Worm (Caenorhabditis elegans) whole organism, young adult: ENCODE measurements around the gene R02D5.9.

Source experiments
- F57A8.1 ChIP-seq: fragments of 200-800 bp; sonication (Bioruptor generic); optimal IDR thresholded peaks from 2 replicates; lab custom pipeline; 2018; ENCODE audit warnings: mild to moderate bottlenecking, missing genetic modification characterization, moderate library complexity, missing compliant biosample characterization
- Y67H2A.10 ChIP-seq: fragments of 200-800 bp; sonication (Bioruptor generic); conservative IDR thresholded peaks from 2 replicates; pipeline ENCODE4 v1.3.6; 2022; ENCODE audit warnings: missing genetic modification reagents, missing genetic modification characterization, missing compliant biosample characterization
- ama-1 ChIP-seq, 3 experiments: fragments of 150-350 bp in 1 of 3; sonication (generic microtip) in 2 of 3; optimal IDR thresholded peaks; 2 replicates each; lab custom pipeline; 2014 to 2018; ENCODE audit warnings: missing biosample characterization in 2 of 3, missing genetic modification characterization in 2 of 3, missing genetic modification reagents in 2 of 3
- ceh-40 ChIP-seq: fragments of 200-800 bp; sonication (Bioruptor generic); IDR thresholded peaks from 2 replicates; pipeline ENCODE4 v1.3.6; 2022; ENCODE audit warnings: missing genetic modification characterization, missing compliant biosample characterization
- dox-1 ChIP-seq: fragments of 200-800 bp; sonication (Bioruptor generic); IDR thresholded peaks from 2 replicates; pipeline ENCODE4 v1.3.6; 2022; ENCODE audit warnings: missing genetic modification reagents, missing genetic modification characterization, missing compliant biosample characterization
- hmg-1.2 ChIP-seq: fragments of 200-800 bp; sonication (Bioruptor generic); IDR thresholded peaks from 2 replicates; pipeline ENCODE4 v1.3.6; 2022; ENCODE audit warnings: missing genetic modification reagents, missing genetic modification characterization, missing compliant biosample characterization
- lin-26 ChIP-seq: fragments of 200-800 bp; sonication (Bioruptor generic); IDR thresholded peaks from 2 replicates; pipeline ENCODE4 v1.3.6; 2022; ENCODE audit warnings: missing genetic modification reagents, missing genetic modification characterization, missing compliant biosample characterization
- lin-35 ChIP-seq, 3 experiments: fragments of 150-350 bp in 2 of 3; sonication (generic microtip) in 1 of 3; optimal IDR thresholded peaks; 2 replicates each; lab custom pipeline; 2014 to 2018; ENCODE audit warnings: missing biosample characterization in 3 of 3, missing genetic modification characterization in 3 of 3, missing genetic modification reagents in 3 of 3
- repo-1 ChIP-seq: sonication (generic microtip); optimal IDR thresholded peaks from 2 replicates; lab custom pipeline; 2017; ENCODE audit warnings: mild to moderate bottlenecking, missing genetic modification characterization, missing compliant biosample characterization
- snpc-4 ChIP-seq, 5 experiments: fragments of 150-350 bp in 1 of 5; sonication (generic microtip) in 4 of 5; optimal IDR thresholded peaks; 2 replicates each; lab custom pipeline; 2014 to 2018; ENCODE audit warnings: missing genetic modification characterization in 5 of 5, missing biosample characterization in 3 of 5, antibody characterized with exemption in 2 of 5, mild to moderate bottlenecking in 2 of 5, missing compliant biosample characterization in 2 of 5, missing genotype in 2 of 5, moderate library complexity in 2 of 5, missing genetic modification reagents in 1 of 5
- tbp1 ChIP-seq: fragments of 200-800 bp; sonication (Bioruptor generic); optimal IDR thresholded peaks from 2 replicates; lab custom pipeline; 2018; ENCODE audit warnings: mild to moderate bottlenecking, missing genetic modification characterization, missing compliant biosample characterization
- unc-130 ChIP-seq: sonication (generic microtip); optimal IDR thresholded peaks from 2 replicates; lab custom pipeline; 2016; ENCODE audit warnings: missing genetic modification reagents, missing genetic modification characterization, missing compliant biosample characterization
- zim-3 ChIP-seq: sonication (generic microtip); optimal IDR thresholded peaks from 2 replicates; lab custom pipeline; 2017; ENCODE audit warnings: mild to moderate bottlenecking, missing genetic modification characterization, moderate library complexity, missing compliant biosample characterization

DNA sequence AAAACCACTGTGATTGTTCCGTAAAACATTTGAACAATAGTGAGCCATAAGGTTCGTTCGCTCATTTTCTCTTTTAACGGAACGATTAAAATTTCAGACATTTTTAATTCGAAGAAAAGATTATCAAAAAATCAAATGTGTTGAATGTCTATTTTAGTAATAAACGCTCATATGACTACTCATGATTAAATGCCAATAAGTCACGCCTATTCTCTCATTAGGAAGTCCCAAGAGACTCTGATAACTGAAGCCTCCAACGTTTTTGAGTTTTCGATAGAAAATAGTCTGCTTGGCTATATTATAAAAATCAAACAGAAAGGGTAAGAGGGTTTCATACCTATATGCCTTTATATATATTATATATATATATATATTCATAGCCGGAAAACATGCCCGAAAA lies 45.3 kb upstream of the R02D5.9 start, which contains the start of gene srg-47:
- no peak for TF ChIP-seq ceh-40 (GFP tag; lab: Robert Waterston, UW)
- TF ChIP-seq hmg-1.2 = no peak
- no peak for TF ChIP-seq lin-35 (GFP tag; optimal IDR thresholded peaks at IDR 0.05; lab: Kevin White, UChicago)
- no peak for TF ChIP-seq zim-3 (tag; lab: Kevin White, UChicago)
- TF ChIP-seq ama-1 (optimal IDR thresholded peaks at IDR 0.05; lab: Kevin White, UChicago) = no peak
- TF ChIP-seq ama-1 (GFP tag; optimal IDR thresholded peaks at IDR 0.05; lab: Kevin White, UChicago) = no peak
- TF ChIP-seq dox-1 (GFP tag; lab: Robert Waterston, UW) = no peak
- no peak for TF ChIP-seq snpc-4 (GFP tag; optimal IDR thresholded peaks at IDR 0.05; lab: Kevin White, UChicago)
- no peak for TF ChIP-seq snpc-4 (tag; optimal IDR thresholded peaks at IDR 0.05; lab: Kevin White, UChicago)
- no peak for TF ChIP-seq repo-1 (tag; lab: Kevin White, UChicago)
- no peak for TF ChIP-seq tbp1 (GFP tag; lab: Kevin White, UChicago)
- no peak for TF ChIP-seq F57A8.1 (GFP tag; lab: Kevin White, UChicago)
- TF ChIP-seq lin-26 = no peak
- no peak for TF ChIP-seq Y67H2A.10 (GFP tag; lab: Robert Waterston, UW)
- TF ChIP-seq unc-130 (GFP tag; lab: Kevin White, UChicago) = no peak
